Worm (Caenorhabditis elegans): ENCODE measurements around the gene clc-20.

ce11 chrIII:869869-870268 lies 2.5 kb upstream of the clc-20 start, which contains the start of gene T24C4.2:
- TF ChIP-seq him-1 (tag; optimal IDR thresholded peaks at IDR 0.05) = no peak
- no peak for TF ChIP-seq dao-5 (tag; optimal IDR thresholded peaks at IDR 0.05)
- no peak for TF ChIP-seq W03F9.2 (tag; optimal IDR thresholded peaks at IDR 0.05)

Measured in whole organism, L4/young adult.